Fruit fly (Drosophila melanogaster): ENCODE results near the gene Eip78C.

Gene Eip78C

DNA sequence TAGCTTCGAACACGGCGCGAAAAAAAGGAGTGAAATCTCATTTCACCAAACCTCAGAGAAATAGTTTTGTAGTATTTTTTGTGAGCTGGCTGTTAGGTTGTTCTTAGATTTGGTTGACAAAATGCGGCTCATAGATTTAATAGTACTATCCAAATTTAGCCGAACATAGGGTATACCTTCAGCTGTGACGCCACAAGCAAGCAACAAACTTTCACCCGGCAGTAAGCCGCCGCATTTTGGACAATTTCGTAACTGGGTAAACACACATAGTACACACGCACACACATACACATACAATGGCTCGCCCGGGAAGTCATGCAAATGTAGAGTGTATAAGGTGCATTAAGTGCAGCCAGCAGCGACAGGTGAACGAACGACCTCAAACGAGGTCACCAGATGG lies 32.8 kb downstream of the Eip78C start (continued):
- no peak for TF ChIP-seq CG7357 (GFP tag; IDR thresholded peaks at IDR 0.05)
- TF ChIP-seq ro (GFP tag; IDR thresholded peaks at IDR 0.05): no peak
- no peak for TF ChIP-seq chinmo (GFP tag; IDR thresholded peaks at IDR 0.05; ENCODE audit: partially characterized antibody)
- TF ChIP-seq CG14014 (GFP tag; IDR thresholded peaks at IDR 0.05): no peak
- TF ChIP-seq kah (GFP tag; optimal IDR thresholded peaks at IDR 0.05): no peak
- no peak for TF ChIP-seq CG17568 (GFP tag; optimal IDR thresholded peaks at IDR 0.05)
- TF ChIP-seq pan (optimal IDR thresholded peaks at IDR 0.05): no peak
- no peak for TF ChIP-seq pan (GFP tag; optimal IDR thresholded peaks at IDR 0.05 in 1 of 2, IDR thresholded peaks at IDR 0.05 in 1 of 2)
- TF ChIP-seq CG4424 (GFP tag; optimal IDR thresholded peaks at IDR 0.05): peak; percentile 17
- no peak for TF ChIP-seq pros (GFP tag; optimal IDR thresholded peaks at IDR 0.05)
- no peak for TF ChIP-seq pzg (GFP tag; optimal IDR thresholded peaks at IDR 0.05)
- no peak for TF ChIP-seq CG8765 (GFP tag; IDR thresholded peaks at IDR 0.05)
- TF ChIP-seq CG14860 (GFP tag; IDR thresholded peaks at IDR 0.05; ENCODE audit: partially characterized antibody): no peak
- TF ChIP-seq CG18599 (GFP tag; optimal IDR thresholded peaks at IDR 0.05): no peak
- no peak for TF ChIP-seq tap (tag; optimal IDR thresholded peaks at IDR 0.05)
- no peak for TF ChIP-seq da (GFP tag; optimal IDR thresholded peaks at IDR 0.05)
- no peak for TF ChIP-seq danr (GFP tag; IDR thresholded peaks at IDR 0.05)
- peak; percentile 9 for TF ChIP-seq Ssrp (tag; optimal IDR thresholded peaks at IDR 0.05)
- TF ChIP-seq run (tag; optimal IDR thresholded peaks at IDR 0.05): no peak
- TF ChIP-seq CG10366 (GFP tag; IDR thresholded peaks at IDR 0.05): no peak
- peak; percentile 32; the same call in 1 of the 2 replicates for TF ChIP-seq crol (GFP tag; IDR thresholded peaks at IDR 0.05)
- no peak for TF ChIP-seq D19B (GFP tag; optimal IDR thresholded peaks at IDR 0.05)
- TF ChIP-seq CG34224 (GFP tag; IDR thresholded peaks at IDR 0.05; ENCODE audit: partially characterized antibody): no peak
- no peak for TF ChIP-seq PHDP (tag; optimal IDR thresholded peaks at IDR 0.05)
- no peak for TF ChIP-seq CG7839 (tag; optimal IDR thresholded peaks at IDR 0.05)
- no peak for TF ChIP-seq CG11695 (GFP tag; IDR thresholded peaks at IDR 0.05)
- TF ChIP-seq eyg (GFP tag; optimal IDR thresholded peaks at IDR 0.05): no peak
- no peak for TF ChIP-seq sd (tag; optimal IDR thresholded peaks at IDR 0.05)
- TF ChIP-seq nmo (GFP tag; optimal IDR thresholded peaks at IDR 0.05): peak; percentile 11
- no peak for TF ChIP-seq ftz-f1 (GFP tag; optimal IDR thresholded peaks at IDR 0.05)
- peak; percentile 45 for TF ChIP-seq CG11504 (tag; optimal IDR thresholded peaks at IDR 0.05)
- TF ChIP-seq en (GFP tag; optimal IDR thresholded peaks at IDR 0.05): no peak
- no peak for TF ChIP-seq CG15011 (GFP tag; optimal IDR thresholded peaks at IDR 0.05)
- TF ChIP-seq Bteb2 (GFP tag; optimal IDR thresholded peaks at IDR 0.05): no peak
- TF ChIP-seq esg (GFP tag; conservative IDR thresholded peaks at IDR 0.05): no peak
- no peak for TF ChIP-seq Hand (GFP tag; optimal IDR thresholded peaks at IDR 0.05)
- no peak for TF ChIP-seq salm (tag; optimal IDR thresholded peaks at IDR 0.05)
- TF ChIP-seq Aef1 (GFP tag; IDR thresholded peaks at IDR 0.05): no peak
- TF ChIP-seq ERR (GFP tag; optimal IDR thresholded peaks at IDR 0.05): no peak
- TF ChIP-seq Kr (GFP tag; optimal IDR thresholded peaks at IDR 0.05): no peak
- no peak for TF ChIP-seq Gsc (GFP tag; IDR thresholded peaks at IDR 0.05)
- no peak for TF ChIP-seq Fer2 (tag; optimal IDR thresholded peaks at IDR 0.05)
- TF ChIP-seq cg (GFP tag; optimal IDR thresholded peaks at IDR 0.05): peak; percentile 26
- no peak for TF ChIP-seq fru (optimal IDR thresholded peaks at IDR 0.05)
- TF ChIP-seq jumu (GFP tag; optimal IDR thresholded peaks at IDR 0.05): peak; percentile 3
- TF ChIP-seq C15 (GFP tag; IDR thresholded peaks at IDR 0.05): no peak
- TF ChIP-seq B-H1 (GFP tag; IDR thresholded peaks at IDR 0.05): no peak
- peak; percentile 36; the same call in 1 of the 2 replicates for TF ChIP-seq CG6689 (GFP tag; IDR thresholded peaks at IDR 0.05)
- TF ChIP-seq CG31224 (GFP tag; IDR thresholded peaks at IDR 0.05): no peak
- TF ChIP-seq cad (GFP tag; optimal IDR thresholded peaks at IDR 0.05): no peak
- no peak for TF ChIP-seq unpg (GFP tag; optimal IDR thresholded peaks at IDR 0.05)
- no peak for TF ChIP-seq Lpt (GFP tag; optimal IDR thresholded peaks at IDR 0.05)
- no peak for TF ChIP-seq CG5245 (GFP tag; optimal IDR thresholded peaks at IDR 0.05)

All from whole organism, embryonic.